Worm (Caenorhabditis elegans): ENCODE results near the gene H12C20.7.

ce11 chrV:11554260-11554659 is 18.5 kb downstream of the H12C20.7 start, which contains the start of gene duo-1:
- TF ChIP-seq die-1 (tag; optimal IDR thresholded peaks at IDR 0.05) = no peak
- no peak for TF ChIP-seq ceh-27 (GFP tag; optimal IDR thresholded peaks at IDR 0.05)
- TF ChIP-seq snpc-1.3 (tag; optimal IDR thresholded peaks at IDR 0.05; ENCODE audit: insufficient read depth) = no peak
- no peak for TF ChIP-seq attf-5 (GFP tag; optimal IDR thresholded peaks at IDR 0.05)
- peak; percentile 95 for TF ChIP-seq efl-1 (GFP tag; optimal IDR thresholded peaks at IDR 0.05)
- TF ChIP-seq dpl-1 (GFP tag; optimal IDR thresholded peaks at IDR 0.05) = peak; percentile 82
- peak; percentile 60 for TF ChIP-seq unc-130 (GFP tag; optimal IDR thresholded peaks at IDR 0.05)
